Worm (Caenorhabditis elegans) whole organism, L4 larva: ENCODE results near the gene npr-13.

Experiments used
- ceh-82 ChIP-seq: sonication (generic microtip); optimal IDR thresholded peaks from 2 replicates; lab custom pipeline; 2017; ENCODE audit warnings: missing biosample characterization, missing genetic modification characterization
- lin-1 ChIP-seq: fragments of 200-800 bp; sonication (Bioruptor generic); IDR thresholded peaks from 2 replicates; pipeline ENCODE4 v1.3.6; 2022; ENCODE audit warnings: missing genetic modification reagents, missing genetic modification characterization, missing compliant biosample characterization
- mdl-1 ChIP-seq, 2 experiments: fragments of 150-350 bp in 1 of 2; sonication (generic microtip) in 1 of 2; optimal IDR thresholded peaks; 2 replicates each; lab custom pipeline; 2014 to 2017; ENCODE audit warnings: missing biosample characterization in 2 of 2, missing genetic modification characterization in 2 of 2

ce11 chrV:14851206-14851605 is 7.2 kb downstream of the npr-13 start:
- TF ChIP-seq mdl-1 (tag; optimal IDR thresholded peaks at IDR 0.05; lab: Kevin White, UChicago) (no peak), lin-1 (GFP tag; lab: Robert Waterston, UW) (no peak), ceh-82 (tag; lab: Kevin White, UChicago) (no peak)
